Fruit fly (Drosophila melanogaster): ENCODE measurements around the gene Pfdn4.

dm6 chr3L:5372052-5372451 is 4.2 kb upstream of the Pfdn4 start:
- no peak for TF ChIP-seq CG8478 (optimal IDR thresholded peaks at IDR 0.05)
- TF ChIP-seq CTCF (optimal IDR thresholded peaks at IDR 0.05) = no peak

Measured in S2 (cell line).